Worm (Caenorhabditis elegans) whole organism, young adult: ENCODE results near the gene R08A2.2.

Experiments
- B0035.1 ChIP-seq: sonication (generic microtip); optimal IDR thresholded peaks from 2 replicates; lab custom pipeline; 2016; ENCODE audit warnings: missing genetic modification characterization, mild to moderate bottlenecking, missing compliant biosample characterization, missing genotype, missing genetic modification reagents
- B0336.3 ChIP-seq: fragments of 200-800 bp; sonication (Bioruptor generic); IDR thresholded peaks from 2 replicates; pipeline ENCODE4 v1.3.6; 2022; ENCODE audit warnings: missing genetic modification characterization, missing compliant biosample characterization
- C17E4.6 ChIP-seq: fragments of 200-800 bp; sonication (Bioruptor generic); IDR thresholded peaks from 2 replicates; pipeline ENCODE4 v1.3.6; 2022; ENCODE audit warnings: missing genetic modification reagents, missing genetic modification characterization, missing compliant biosample characterization
- D2030.7 ChIP-seq: fragments of 200-800 bp; sonication (Bioruptor generic); IDR thresholded peaks from 2 replicates; pipeline ENCODE4 v1.3.6; 2022; ENCODE audit warnings: missing genetic modification reagents, missing genetic modification characterization, missing compliant biosample characterization
- F33H1.4 ChIP-seq: fragments of 200-800 bp; sonication (Bioruptor generic); IDR thresholded peaks from 2 replicates; pipeline ENCODE4 v1.3.6; 2022; ENCODE audit warnings: missing genetic modification reagents, missing genetic modification characterization, missing compliant biosample characterization
- F37B4.10 ChIP-seq: fragments of 200-800 bp; sonication (Bioruptor generic); IDR thresholded peaks from 2 replicates; pipeline ENCODE4 v1.3.6; 2022; ENCODE audit warnings: missing genetic modification characterization, missing compliant biosample characterization
- F49E8.2 ChIP-seq: sonication (generic microtip); optimal IDR thresholded peaks from 3 replicates; lab custom pipeline; 2017; ENCODE audit warnings: missing genetic modification characterization, mild to moderate bottlenecking, missing compliant biosample characterization, antibody characterized with exemption, moderate library complexity; ENCODE audit not compliant: insufficient read depth
- K12H6.12 ChIP-seq: fragments of 200-800 bp; sonication (Bioruptor generic); optimal IDR thresholded peaks from 2 replicates; lab custom pipeline; 2018; ENCODE audit warnings: mild to moderate bottlenecking, missing genetic modification characterization, missing compliant biosample characterization
- T26A5.8 ChIP-seq: sonication (generic microtip); optimal IDR thresholded peaks from 2 replicates; lab custom pipeline; 2016; ENCODE audit warnings: missing genetic modification characterization, missing compliant biosample characterization
- Y53F4B.3 ChIP-seq: fragments of 200-800 bp; sonication (Bioruptor generic); IDR thresholded peaks from 2 replicates; pipeline ENCODE4 v1.3.6; 2022; ENCODE audit warnings: missing genetic modification reagents, missing genetic modification characterization, missing compliant biosample characterization
- Y56A3A.18 ChIP-seq: fragments of 200-800 bp; sonication (Bioruptor generic); IDR thresholded peaks from 2 replicates; pipeline ENCODE4 v1.3.6; 2022; ENCODE audit warnings: missing genetic modification reagents, missing genetic modification characterization, missing compliant biosample characterization
- Y79H2A.3 ChIP-seq: fragments of 200-800 bp; sonication (Bioruptor generic); conservative IDR thresholded peaks from 2 replicates; pipeline ENCODE4 v1.3.6; 2022; ENCODE audit warnings: missing genetic modification reagents, missing genetic modification characterization, missing compliant biosample characterization
- Y95B8A.8 ChIP-seq: fragments of 200-800 bp; sonication (Bioruptor generic); IDR thresholded peaks from 2 replicates; pipeline ENCODE4 v1.3.6; 2022; ENCODE audit warnings: missing genetic modification reagents, missing genetic modification characterization, missing compliant biosample characterization
- bed-1 ChIP-seq: fragments of 200-800 bp; sonication (Bioruptor generic); IDR thresholded peaks from 2 replicates; pipeline ENCODE4 v1.3.6; 2022; ENCODE audit warnings: missing genetic modification reagents, missing genetic modification characterization, missing compliant biosample characterization
- cebp-2 ChIP-seq: fragments of 200-800 bp; sonication (Bioruptor generic); IDR thresholded peaks from 2 replicates; pipeline ENCODE4 v1.3.6; 2022; ENCODE audit warnings: missing genetic modification characterization, missing compliant biosample characterization
- ceh-40 ChIP-seq: fragments of 200-800 bp; sonication (Bioruptor generic); IDR thresholded peaks from 2 replicates; pipeline ENCODE4 v1.3.6; 2022; ENCODE audit warnings: missing genetic modification characterization, missing compliant biosample characterization
- ceh-79 ChIP-seq: sonication (generic microtip); optimal IDR thresholded peaks from 2 replicates; lab custom pipeline; 2017; ENCODE audit warnings: mild to moderate bottlenecking, missing genetic modification characterization, missing compliant biosample characterization
- ceh-91 ChIP-seq: fragments of 200-800 bp; sonication (Bioruptor generic); IDR thresholded peaks from 2 replicates; pipeline ENCODE4 v1.3.6; 2022; ENCODE audit warnings: missing genetic modification reagents, missing genetic modification characterization, missing compliant biosample characterization
- chd-7 ChIP-seq: sonication (generic microtip); optimal IDR thresholded peaks from 2 replicates; lab custom pipeline; 2016; ENCODE audit warnings: mild to moderate bottlenecking, missing genetic modification characterization, moderate library complexity, missing compliant biosample characterization
- die-1 ChIP-seq: sonication (generic microtip); optimal IDR thresholded peaks from 2 replicates; lab custom pipeline; 2016; ENCODE audit warnings: missing genotype, mild to moderate bottlenecking, missing genetic modification characterization, missing compliant biosample characterization
- dpff-1 ChIP-seq: sonication (generic microtip); optimal IDR thresholded peaks from 2 replicates; lab custom pipeline; 2017; ENCODE audit warnings: mild to moderate bottlenecking, missing genetic modification characterization, missing compliant biosample characterization
- efl-1 ChIP-seq: fragments of 150-350 bp; optimal IDR thresholded peaks from 2 replicates; lab custom pipeline; 2014; ENCODE audit warnings: missing biosample characterization, missing genetic modification reagents, missing genetic modification characterization
- fkh-3 ChIP-seq: sonication (generic microtip); optimal IDR thresholded peaks from 2 replicates; lab custom pipeline; 2016; ENCODE audit warnings: mild to moderate bottlenecking, missing genetic modification characterization, missing compliant biosample characterization
- hlh-12 ChIP-seq: sonication (generic microtip); optimal IDR thresholded peaks from 2 replicates; lab custom pipeline; 2016; ENCODE audit warnings: missing genetic modification characterization, missing compliant biosample characterization
- hmg-20 ChIP-seq: fragments of 200-800 bp; sonication (Bioruptor generic); IDR thresholded peaks from 2 replicates; pipeline ENCODE4 v1.3.6; 2022; ENCODE audit warnings: missing genetic modification reagents, missing genetic modification characterization, missing compliant biosample characterization
- hsf-1 ChIP-seq: fragments of 200-800 bp; sonication (Bioruptor generic); IDR thresholded peaks from 2 replicates; pipeline ENCODE4 v1.3.6; 2022; ENCODE audit warnings: missing genetic modification reagents, missing genetic modification characterization, missing compliant biosample characterization
- let-526 ChIP-seq: fragments of 200-800 bp; sonication (Bioruptor generic); IDR thresholded peaks from 2 replicates; pipeline ENCODE4 v1.3.6; 2022; ENCODE audit warnings: missing genetic modification reagents, missing genetic modification characterization, missing compliant biosample characterization
- let-607 ChIP-seq, 2 experiments: fragments of 200-800 bp in 1 of 2; sonication (Bioruptor generic) in 1 of 2; sonication (generic microtip) in 1 of 2; optimal IDR thresholded peaks; 2 replicates each; lab custom pipeline; 2016 to 2018; ENCODE audit warnings: mild to moderate bottlenecking in 2 of 2, missing compliant biosample characterization in 2 of 2, missing genetic modification characterization in 2 of 2, moderate library complexity in 2 of 2, missing genotype in 1 of 2
- lin-26 ChIP-seq: fragments of 200-800 bp; sonication (Bioruptor generic); IDR thresholded peaks from 2 replicates; pipeline ENCODE4 v1.3.6; 2022; ENCODE audit warnings: missing genetic modification reagents, missing genetic modification characterization, missing compliant biosample characterization
- lin-40 ChIP-seq: sonication (generic microtip); optimal IDR thresholded peaks from 2 replicates; lab custom pipeline; 2016; ENCODE audit warnings: missing genetic modification characterization, mild to moderate bottlenecking, missing compliant biosample characterization, missing genotype, missing genetic modification reagents
- lsy-27 ChIP-seq: sonication (generic microtip); optimal IDR thresholded peaks from 2 replicates; lab custom pipeline; 2017; ENCODE audit warnings: missing genetic modification characterization, mild to moderate bottlenecking, missing compliant biosample characterization, antibody characterized with exemption, missing genotype, borderline replicate concordance; ENCODE audit not compliant: insufficient read depth
- madf-10 ChIP-seq: sonication (generic microtip); optimal IDR thresholded peaks from 2 replicates; lab custom pipeline; 2016; ENCODE audit warnings: mild to moderate bottlenecking, missing genetic modification characterization, missing compliant biosample characterization
- madf-6 ChIP-seq: fragments of 200-800 bp; sonication (Bioruptor generic); IDR thresholded peaks from 2 replicates; pipeline ENCODE4 v1.3.6; 2022; ENCODE audit warnings: missing genetic modification reagents, missing genetic modification characterization, missing compliant biosample characterization
- mcd-1 ChIP-seq: fragments of 200-800 bp; sonication (Bioruptor generic); IDR thresholded peaks from 2 replicates; pipeline ENCODE4 v1.3.6; 2022; ENCODE audit warnings: missing genetic modification reagents, missing genetic modification characterization, missing compliant biosample characterization
- nfya-1 ChIP-seq: sonication (generic microtip); optimal IDR thresholded peaks from 2 replicates; lab custom pipeline; 2017; ENCODE audit warnings: antibody characterized with exemption, missing compliant biosample characterization, missing genetic modification characterization, borderline replicate concordance; ENCODE audit not compliant: insufficient read depth
- nhr-90 ChIP-seq: sonication (generic microtip); optimal IDR thresholded peaks from 2 replicates; lab custom pipeline; 2016; ENCODE audit warnings: missing genotype, mild to moderate bottlenecking, missing genetic modification characterization, missing compliant biosample characterization
- pbrm-1 ChIP-seq: fragments of 200-800 bp; sonication (Bioruptor generic); IDR thresholded peaks from 2 replicates; pipeline ENCODE4 v1.3.6; 2022; ENCODE audit warnings: missing genetic modification reagents, missing genetic modification characterization, missing compliant biosample characterization
- repo-1 ChIP-seq: sonication (generic microtip); optimal IDR thresholded peaks from 2 replicates; lab custom pipeline; 2017; ENCODE audit warnings: mild to moderate bottlenecking, missing genetic modification characterization, missing compliant biosample characterization
- snpc-4 ChIP-seq, 5 experiments: fragments of 150-350 bp in 1 of 5; sonication (generic microtip) in 4 of 5; optimal IDR thresholded peaks; 2 replicates each; lab custom pipeline; 2014 to 2018; ENCODE audit warnings: missing genetic modification characterization in 5 of 5, missing biosample characterization in 3 of 5, antibody characterized with exemption in 2 of 5, mild to moderate bottlenecking in 2 of 5, missing compliant biosample characterization in 2 of 5, missing genotype in 2 of 5, moderate library complexity in 2 of 5, missing genetic modification reagents in 1 of 5
- sptf-2 ChIP-seq: fragments of 200-800 bp; sonication (Bioruptor generic); optimal IDR thresholded peaks from 2 replicates; lab custom pipeline; 2018; ENCODE audit warnings: mild to moderate bottlenecking, missing genetic modification characterization, missing compliant biosample characterization
- tbx-9 ChIP-seq: sonication (generic microtip); optimal IDR thresholded peaks from 2 replicates; lab custom pipeline; 2016; ENCODE audit warnings: borderline replicate concordance, missing genetic modification characterization, inconsistent platforms, missing compliant biosample characterization
- unc-130 ChIP-seq: sonication (generic microtip); optimal IDR thresholded peaks from 2 replicates; lab custom pipeline; 2016; ENCODE audit warnings: missing genetic modification reagents, missing genetic modification characterization, missing compliant biosample characterization
- zim-3 ChIP-seq: sonication (generic microtip); optimal IDR thresholded peaks from 2 replicates; lab custom pipeline; 2017; ENCODE audit warnings: mild to moderate bottlenecking, missing genetic modification characterization, moderate library complexity, missing compliant biosample characterization
- ztf-25 ChIP-seq: fragments of 200-800 bp; sonication (Bioruptor generic); IDR thresholded peaks from 2 replicates; pipeline ENCODE4 v1.3.6; 2022; ENCODE audit warnings: missing genetic modification reagents, missing genetic modification characterization, missing compliant biosample characterization
- ztf-3 ChIP-seq: fragments of 200-800 bp; sonication (Bioruptor generic); optimal IDR thresholded peaks from 2 replicates; lab custom pipeline; 2018; ENCODE audit warnings: mild to moderate bottlenecking, missing genetic modification characterization, missing compliant biosample characterization
- ztf-6 ChIP-seq: fragments of 200-800 bp; sonication (Bioruptor generic); IDR thresholded peaks from 2 replicates; pipeline ENCODE4 v1.3.6; 2022; ENCODE audit warnings: missing genetic modification reagents, missing genetic modification characterization, missing compliant biosample characterization

The R08A2.2 gene

DNA sequence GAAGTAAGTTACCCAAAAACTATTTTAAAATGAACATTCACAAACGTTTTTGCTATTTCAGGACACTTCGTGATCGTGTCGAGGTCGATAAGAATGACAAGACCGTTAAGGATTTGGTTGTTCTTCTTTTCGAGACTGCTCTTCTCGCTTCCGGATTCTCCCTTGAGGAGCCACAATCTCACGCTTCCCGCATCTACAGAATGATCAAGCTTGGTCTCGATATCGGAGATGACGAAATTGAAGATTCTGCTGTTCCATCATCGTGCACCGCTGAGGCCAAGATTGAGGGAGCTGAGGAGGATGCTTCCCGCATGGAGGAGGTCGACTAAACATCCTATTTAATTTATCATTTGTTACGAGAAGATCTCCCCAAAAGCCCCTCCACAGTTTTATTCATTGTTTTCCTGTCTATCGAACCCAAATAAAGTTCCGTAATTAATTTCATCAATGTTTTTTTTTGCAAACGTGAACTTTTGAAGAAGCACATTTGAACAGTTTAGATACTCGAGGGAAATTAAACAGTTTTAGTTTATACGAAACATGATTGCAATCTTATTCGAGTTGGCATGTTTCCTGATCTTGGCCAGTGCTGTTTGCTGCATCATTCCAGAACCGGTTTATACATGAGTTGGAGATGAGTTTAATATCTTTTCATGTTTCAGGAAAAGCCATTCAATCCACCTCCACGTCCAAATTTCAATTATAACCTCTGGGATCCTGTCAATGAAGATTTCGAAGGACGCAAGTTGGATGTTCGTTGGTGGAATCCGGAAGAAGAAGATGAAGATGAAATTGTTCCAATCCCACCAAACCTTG, 27.2 kb downstream of the R08A2.2 start, which contains the start of gene C47E8.11 (continued):
- TF ChIP-seq F37B4.10 (GFP tag; lab: Robert Waterston, UW) (no peak), lin-40 (peak; percentile 52), hmg-20 (GFP tag; lab: Robert Waterston, UW) (peak; percentile 57), ztf-6 (GFP tag; lab: Robert Waterston, UW) (no peak), unc-130 (GFP tag; lab: Kevin White, UChicago) (peak; percentile 46), madf-10 (tag; lab: Kevin White, UChicago) (peak; percentile 60), ceh-40 (GFP tag; lab: Robert Waterston, UW) (no peak), nhr-90 (no peak), ceh-79 (tag; lab: Kevin White, UChicago) (peak; percentile 80), B0336.3 (GFP tag; lab: Robert Waterston, UW) (peak; percentile 86), C17E4.6 (no peak), fkh-3 (tag; lab: Kevin White, UChicago) (no peak), Y56A3A.18 (GFP tag; lab: Robert Waterston, UW) (peak; percentile 92), F33H1.4 (peak; percentile 36; the same call in 1 of the 2 replicates), zim-3 (tag; lab: Kevin White, UChicago) (peak; percentile 50), Y53F4B.3 (GFP tag; lab: Robert Waterston, UW) (no peak), hlh-12 (tag; lab: Kevin White, UChicago) (no peak), B0035.1 (no peak), mcd-1 (peak; percentile 66), madf-6 (GFP tag; lab: Robert Waterston, UW) (peak; percentile 84), lsy-27 (tag; lab: Kevin White, UChicago) (no peak), lin-26 (GFP tag; lab: Robert Waterston, UW) (no peak; the same call in 1 of the 2 replicates), Y95B8A.8 (GFP tag; lab: Robert Waterston, UW) (no peak; the same call in 1 of the 2 replicates), repo-1 (tag; lab: Kevin White, UChicago) (peak; percentile 80), die-1 (tag; lab: Kevin White, UChicago) (peak; percentile 40), let-526 (GFP tag; lab: Robert Waterston, UW) (no peak; the same call in 1 of the 2 replicates), K12H6.12 (tag; lab: Kevin White, UChicago) (peak; percentile 39), F49E8.2 (peak; percentile 94), snpc-4 (GFP tag; optimal IDR thresholded peaks at IDR 0.05; lab: Kevin White, UChicago) (peak; percentile 3), snpc-4 (tag; optimal IDR thresholded peaks at IDR 0.05; lab: Kevin White, UChicago) (peak in 2 of 4 experiments; percentile 39 to 74), Y79H2A.3 (no peak), D2030.7 (GFP tag; lab: Robert Waterston, UW) (peak; percentile 39; the same call in 1 of the 2 replicates), dpff-1 (no peak), hsf-1 (GFP tag; lab: Robert Waterston, UW) (peak; percentile 85), cebp-2 (GFP tag; lab: Robert Waterston, UW) (0 out of 2 replicates have a peak, but pooled peaks have one; percentile 40), sptf-2 (GFP tag; lab: Kevin White, UChicago) (peak; percentile 16), bed-1 (GFP tag; lab: Robert Waterston, UW) (no peak), pbrm-1 (GFP tag; lab: Robert Waterston, UW) (peak; percentile 85), nfya-1 (tag; lab: Kevin White, UChicago) (no peak), ceh-91 (GFP tag; lab: Robert Waterston, UW) (no peak), chd-7 (tag; lab: Kevin White, UChicago) (no peak), T26A5.8 (tag; lab: Kevin White, UChicago) (no peak), ztf-25 (GFP tag; lab: Robert Waterston, UW) (no peak), efl-1 (GFP tag; lab: Kevin White, UChicago) (peak; percentile 19), let-607 (tag; optimal IDR thresholded peaks at IDR 0.05; lab: Kevin White, UChicago) (peak in 1 of 2 experiments; percentile 60), ztf-3 (GFP tag; lab: Kevin White, UChicago) (no peak), tbx-9 (tag; lab: Kevin White, UChicago) (no peak)
